Fruit fly (Drosophila melanogaster) whole organism, embryonic: Measurements from ENCODE around the gene Yip1d1.
A peak's percentile ranks its signal among the peaks of the same experiment; 100 is the strongest.

Experiments used
- Adf1 ChIP-seq: fragments of 200-800 bp; sonication (Bioruptor generic); IDR thresholded peaks from 2 replicates; pipeline ENCODE4 v1.3.6; 2022; ENCODE audit warnings: missing biosample characterization, missing genetic modification characterization
- Antp ChIP-seq: fragments of 200-800 bp; sonication (Bioruptor generic); optimal IDR thresholded peaks from 3 replicates; lab custom pipeline; 2016; ENCODE audit warnings: missing biosample characterization, missing genetic modification characterization
- Bgb ChIP-seq: fragments of 200-800 bp; sonication (Bioruptor generic); IDR thresholded peaks from 2 replicates; pipeline ENCODE4 v1.3.6; 2022; ENCODE audit warnings: missing biosample characterization, missing genetic modification characterization; ENCODE audit not compliant: partially characterized antibody
- BtbVII ChIP-seq: fragments of 200-800 bp; sonication (Bioruptor generic); optimal IDR thresholded peaks from 3 replicates; lab custom pipeline; 2017; ENCODE audit warnings: missing biosample characterization, mild to moderate bottlenecking, missing genetic modification characterization
- CG10209 ChIP-seq: fragments of 200-800 bp; sonication (Bioruptor generic); optimal IDR thresholded peaks from 3 replicates; lab custom pipeline; 2017; ENCODE audit warnings: missing biosample characterization, mild to moderate bottlenecking, missing genetic modification characterization, missing genetic modification reagents
- CG10274 ChIP-seq: fragments of 200-800 bp; sonication (Bioruptor generic); optimal IDR thresholded peaks from 3 replicates; lab custom pipeline; 2017; ENCODE audit warnings: missing biosample characterization, mild to moderate bottlenecking, missing genetic modification characterization
- CG11093 ChIP-seq: fragments of 200-800 bp; sonication (Bioruptor generic); IDR thresholded peaks from 3 replicates; pipeline ENCODE4 v1.3.6; 2022; ENCODE audit warnings: missing biosample characterization, missing genetic modification characterization
- CG12299 ChIP-seq: fragments of 200-800 bp; sonication (Bioruptor generic); optimal IDR thresholded peaks from 2 replicates; lab custom pipeline; 2018; ENCODE audit warnings: missing biosample characterization, mild to moderate bottlenecking, missing genetic modification characterization
- CG13296 ChIP-seq: fragments of 200-800 bp; sonication (Bioruptor generic); optimal IDR thresholded peaks from 3 replicates; lab custom pipeline; 2018; ENCODE audit warnings: missing biosample characterization, mild to moderate bottlenecking, missing genetic modification characterization
- CG15269 ChIP-seq: fragments of 200-800 bp; sonication (Bioruptor generic); optimal IDR thresholded peaks from 2 replicates; lab custom pipeline; 2018; ENCODE audit warnings: missing biosample characterization, mild to moderate bottlenecking, missing genetic modification characterization, moderate library complexity
- CG15514 ChIP-seq: fragments of 200-800 bp; sonication (Bioruptor generic); optimal IDR thresholded peaks from 3 replicates; lab custom pipeline; 2017; ENCODE audit warnings: missing biosample characterization, missing genetic modification characterization, mild to moderate bottlenecking, moderate library complexity, missing genetic modification reagents
- CG1832 ChIP-seq: fragments of 200-800 bp; sonication (Bioruptor generic); optimal IDR thresholded peaks from 2 replicates; lab custom pipeline; 2017; ENCODE audit warnings: missing biosample characterization, mild to moderate bottlenecking, missing genetic modification characterization, inconsistent platforms
- CG18476 ChIP-seq: fragments of 200-800 bp; sonication (Bioruptor generic); optimal IDR thresholded peaks from 2 replicates; lab custom pipeline; 2016; ENCODE audit warnings: missing biosample characterization, mild to moderate bottlenecking, missing genetic modification characterization
- CG2116 ChIP-seq: fragments of 200-800 bp; sonication (Bioruptor generic); optimal IDR thresholded peaks from 3 replicates; lab custom pipeline; 2018; ENCODE audit warnings: missing biosample characterization, mild to moderate bottlenecking, missing genetic modification characterization
- CG31365 ChIP-seq: fragments of 200-800 bp; sonication (Bioruptor generic); optimal IDR thresholded peaks from 2 replicates; lab custom pipeline; 2018; ENCODE audit warnings: missing biosample characterization, mild to moderate bottlenecking, missing genetic modification characterization
- CG31388 ChIP-seq: fragments of 200-800 bp; sonication (Bioruptor generic); optimal IDR thresholded peaks from 2 replicates; lab custom pipeline; 2016; ENCODE audit warnings: missing biosample characterization, missing genetic modification characterization
- CG33557 ChIP-seq: fragments of 200-800 bp; sonication (Bioruptor generic); optimal IDR thresholded peaks from 2 replicates; lab custom pipeline; 2019; ENCODE audit warnings: missing biosample characterization, mild to moderate bottlenecking, missing genetic modification characterization, moderate library complexity
- CG6654 ChIP-seq: fragments of 200-800 bp; sonication (Bioruptor generic); optimal IDR thresholded peaks from 2 replicates; lab custom pipeline; 2017; ENCODE audit warnings: missing biosample characterization, mild to moderate bottlenecking, missing genetic modification characterization
- CG6689 ChIP-seq: fragments of 200-800 bp; sonication (Bioruptor generic); IDR thresholded peaks from 2 replicates; pipeline ENCODE4 v1.3.6; 2022; ENCODE audit warnings: missing biosample characterization, missing genetic modification characterization
- CG7987 ChIP-seq: fragments of 200-800 bp; sonication (Bioruptor generic); optimal IDR thresholded peaks from 2 replicates; lab custom pipeline; 2018; ENCODE audit warnings: missing biosample characterization, mild to moderate bottlenecking, missing genetic modification characterization, moderate library complexity
- CG9215 ChIP-seq: fragments of 200-800 bp; sonication (Bioruptor generic); IDR thresholded peaks from 2 replicates; pipeline ENCODE4 v1.3.6; 2022; ENCODE audit warnings: missing biosample characterization, missing genetic modification characterization
- CG9437 ChIP-seq: fragments of 200-800 bp; sonication (Bioruptor generic); optimal IDR thresholded peaks from 2 replicates; lab custom pipeline; 2018; ENCODE audit warnings: missing biosample characterization, mild to moderate bottlenecking, missing genetic modification characterization
- Camta ChIP-seq: fragments of 200-800 bp; sonication (Bioruptor generic); optimal IDR thresholded peaks from 2 replicates; lab custom pipeline; 2016; ENCODE audit warnings: missing biosample characterization, missing genetic modification characterization
- CrebB ChIP-seq: fragments of 200-800 bp; sonication (Bioruptor generic); optimal IDR thresholded peaks from 3 replicates; lab custom pipeline; 2018; ENCODE audit warnings: missing biosample characterization, mild to moderate bottlenecking, missing genetic modification characterization
- Dad ChIP-seq: fragments of 200-800 bp; sonication (Bioruptor generic); optimal IDR thresholded peaks from 3 replicates; lab custom pipeline; 2016; ENCODE audit warnings: missing biosample characterization, missing genetic modification characterization
- Gsc ChIP-seq: fragments of 200-800 bp; sonication (Bioruptor generic); IDR thresholded peaks from 2 replicates; pipeline ENCODE4 v1.3.6; 2022; ENCODE audit warnings: missing biosample characterization, missing genetic modification characterization
- H15 ChIP-seq: fragments of 200-800 bp; sonication (Bioruptor generic); IDR thresholded peaks from 3 replicates; pipeline ENCODE4 v1.3.6; 2022; ENCODE audit warnings: missing biosample characterization, missing genetic modification characterization
- Hr39 ChIP-seq: fragments of >200 bp; optimal IDR thresholded peaks from 2 replicates; lab custom pipeline; 2017
- MTF-1 ChIP-seq: fragments of 200-800 bp; sonication (Bioruptor generic); optimal IDR thresholded peaks from 2 replicates; lab custom pipeline; 2018; ENCODE audit warnings: missing biosample characterization, mild to moderate bottlenecking, missing genetic modification characterization, borderline replicate concordance
- Nf-YC ChIP-seq: fragments of 200-800 bp; optimal IDR thresholded peaks from 3 replicates; lab custom pipeline; 2019; ENCODE audit warnings: missing biosample characterization, mild to moderate bottlenecking, missing genetic modification characterization, moderate library complexity
- Optix ChIP-seq: fragments of 200-800 bp; sonication (Bioruptor generic); IDR thresholded peaks from 3 replicates; pipeline ENCODE4 v1.3.6; 2022; ENCODE audit warnings: missing biosample characterization, missing genetic modification characterization
- Sry-δ ChIP-seq: fragments of 200-800 bp; sonication (Bioruptor generic); optimal IDR thresholded peaks from 2 replicates; lab custom pipeline; 2016; ENCODE audit warnings: missing biosample characterization, missing genetic modification characterization
- Usf ChIP-seq: fragments of 200-800 bp; sonication (Bioruptor generic); optimal IDR thresholded peaks from 2 replicates; lab custom pipeline; 2017; ENCODE audit warnings: missing genotype, missing biosample characterization, missing genetic modification characterization
- bab2 ChIP-seq: fragments of 200-800 bp; sonication (Bioruptor generic); optimal IDR thresholded peaks from 2 replicates; lab custom pipeline; 2016; ENCODE audit warnings: missing biosample characterization, missing genetic modification characterization
- btn ChIP-seq: fragments of 200-800 bp; sonication (Bioruptor generic); optimal IDR thresholded peaks from 2 replicates; lab custom pipeline; 2016; ENCODE audit warnings: missing biosample characterization, missing genetic modification characterization
- corto ChIP-seq: fragments of 200-800 bp; sonication (Bioruptor generic); optimal IDR thresholded peaks from 2 replicates; lab custom pipeline; 2016; ENCODE audit warnings: missing biosample characterization, mild to moderate bottlenecking, missing genetic modification characterization, moderate library complexity
- dimm ChIP-seq: fragments of 200-800 bp; sonication (Bioruptor generic); IDR thresholded peaks from 2 replicates; pipeline ENCODE4 v1.3.6; 2022; ENCODE audit warnings: missing biosample characterization, missing genetic modification characterization
- ems ChIP-seq: fragments of 200-800 bp; sonication (Bioruptor generic); optimal IDR thresholded peaks from 3 replicates; lab custom pipeline; 2016; ENCODE audit warnings: missing biosample characterization, missing genetic modification characterization
- gsb ChIP-seq: fragments of 200-800 bp; sonication (Bioruptor generic); IDR thresholded peaks from 2 replicates; pipeline ENCODE4 v1.3.6; 2022; ENCODE audit warnings: missing biosample characterization, missing genetic modification characterization
- gsb-n ChIP-seq: fragments of 200-800 bp; sonication (Bioruptor generic); optimal IDR thresholded peaks from 3 replicates; lab custom pipeline; 2018; ENCODE audit warnings: missing biosample characterization, mild to moderate bottlenecking, missing genetic modification characterization
- ham ChIP-seq: fragments of 200-800 bp; sonication (Bioruptor generic); IDR thresholded peaks from 2 replicates; pipeline ENCODE4 v1.3.6; 2022; ENCODE audit warnings: missing biosample characterization, missing genetic modification characterization
- org-1 ChIP-seq: fragments of 200-800 bp; sonication (Bioruptor generic); optimal IDR thresholded peaks from 2 replicates; lab custom pipeline; 2017; ENCODE audit warnings: missing biosample characterization, missing genetic modification characterization
- pb ChIP-seq: fragments of 200-800 bp; sonication (Bioruptor generic); optimal IDR thresholded peaks from 3 replicates; lab custom pipeline; 2016; ENCODE audit warnings: missing biosample characterization, missing genetic modification characterization
- pho ChIP-seq: fragments of 200-800 bp; sonication (Bioruptor generic); optimal IDR thresholded peaks from 2 replicates; lab custom pipeline; 2016; ENCODE audit warnings: missing biosample characterization, missing genetic modification characterization
- sim ChIP-seq: fragments of 200-800 bp; sonication (Bioruptor generic); IDR thresholded peaks from 2 replicates; pipeline ENCODE4 v1.3.6; 2022; ENCODE audit warnings: missing biosample characterization, missing genetic modification characterization
- sima ChIP-seq: fragments of 200-800 bp; sonication (Bioruptor generic); optimal IDR thresholded peaks from 2 replicates; lab custom pipeline; 2016; ENCODE audit warnings: missing biosample characterization, missing genetic modification characterization
- slbo ChIP-seq: fragments of 200-800 bp; sonication (Bioruptor generic); IDR thresholded peaks from 2 replicates; pipeline ENCODE4 v1.3.6; 2022; ENCODE audit warnings: missing biosample characterization, missing genetic modification characterization
- sqz ChIP-seq: fragments of 200-800 bp; sonication (Bioruptor generic); optimal IDR thresholded peaks from 3 replicates; lab custom pipeline; 2018; ENCODE audit warnings: missing biosample characterization, mild to moderate bottlenecking, missing genetic modification characterization
- sr ChIP-seq: fragments of 200-800 bp; sonication (Bioruptor generic); IDR thresholded peaks from 3 replicates; pipeline ENCODE4 v1.3.6; 2022; ENCODE audit warnings: missing biosample characterization, missing genetic modification characterization
- tx ChIP-seq: fragments of 200-800 bp; sonication (Bioruptor generic); optimal IDR thresholded peaks from 2 replicates; lab custom pipeline; 2016; ENCODE audit warnings: missing biosample characterization, missing genetic modification characterization

Yip1d1 gene

dm6 chr2L:13004059-13004870, 3.8 kb upstream of the Yip1d1 start, which contains the start of the genes Vha68-1 and mTor (continued):
- TF ChIP-seq CG15514 (GFP tag; lab: Kevin White, UChicago) (peak; percentile 71), CG31388 (GFP tag; lab: Kevin White, UChicago) (peak; percentile 28), corto (no peak), CG18476 (GFP tag; lab: Kevin White, UChicago) (peak; percentile 49), MTF-1 (no peak), CG31365 (tag; lab: Kevin White, UChicago) (no peak), H15 (GFP tag; lab: Robert Waterston, UW) (peak; percentile 73; the same call in 2 of the 3 replicates), gsb-n (tag; lab: Kevin White, UChicago) (no peak), CG13296 (GFP tag; lab: Kevin White, UChicago) (no peak), CG2116 (GFP tag; lab: Kevin White, UChicago) (peak; percentile 66), bab2 (GFP tag; lab: Kevin White, UChicago) (peak; percentile 81), Adf1 (GFP tag; lab: Robert Waterston, UW) (peak; percentile 54), sr (GFP tag; lab: Robert Waterston, UW) (no peak; the same call in 2 of the 3 replicates), slbo (GFP tag; lab: Robert Waterston, UW) (peak; percentile 92), ham (GFP tag; lab: Robert Waterston, UW) (peak; percentile 33; the same call in 1 of the 2 replicates), CG9437 (GFP tag; lab: Kevin White, UChicago) (peak; percentile 68), Optix (GFP tag; lab: Robert Waterston, UW) (no peak), sima (no peak), dimm (GFP tag; lab: Robert Waterston, UW) (no peak), CG11093 (GFP tag; lab: Robert Waterston, UW) (peak; percentile 57; the same call in 1 of the 3 replicates), pho (peak; percentile 76), org-1 (GFP tag; lab: Kevin White, UChicago) (no peak), Dad (GFP tag; lab: Kevin White, UChicago) (peak; percentile 67), CG6654 (peak; percentile 42), CG9215 (GFP tag; lab: Robert Waterston, UW) (peak; percentile 84), Camta (peak; percentile 36), CG10209 (peak; percentile 81), CG33557 (GFP tag; lab: Kevin White, UChicago) (peak; percentile 47), Antp (peak; percentile 70), CG12299 (tag; lab: Kevin White, UChicago) (peak; percentile 41), CG10274 (GFP tag; lab: Kevin White, UChicago) (no peak), Hr39 (lab: Kevin White, UChicago) (no peak), Usf (GFP tag; lab: Kevin White, UChicago) (peak; percentile 61), sim (GFP tag; lab: Robert Waterston, UW) (no peak; the same call in 1 of the 2 replicates), Gsc (peak; percentile 20; the same call in 1 of the 2 replicates), tx (GFP tag; lab: Kevin White, UChicago) (peak; percentile 83), btn (GFP tag; lab: Kevin White, UChicago) (no peak), BtbVII (GFP tag; lab: Kevin White, UChicago) (no peak), CG15269 (tag; lab: Kevin White, UChicago) (no peak), pb (no peak), CrebB (no peak), CG7987 (peak; percentile 45), gsb (GFP tag; lab: Robert Waterston, UW) (no peak), Bgb (GFP tag; lab: Robert Waterston, UW) (peak; percentile 84), sqz (GFP tag; lab: Kevin White, UChicago) (no peak), ems (GFP tag; lab: Kevin White, UChicago) (peak; percentile 35), CG6689 (GFP tag; lab: Robert Waterston, UW) (peak; percentile 74), Nf-YC (tag; lab: Kevin White, UChicago) (no peak), Sry-δ (GFP tag; lab: Kevin White, UChicago) (peak; percentile 95), CG1832 (no peak)
